Worm (Caenorhabditis elegans) whole organism, L1 larva: ENCODE results near the gene F54F7.6.
A peak's percentile ranks its signal among the peaks of the same experiment; 100 is the strongest.

ENCODE experiments used
- C16A3.4 ChIP-seq: fragments of 150-350 bp; optimal IDR thresholded peaks from 2 replicates; lab custom pipeline; 2014; ENCODE audit warnings: missing biosample characterization, missing genetic modification characterization
- F16B12.6 ChIP-seq: fragments of 150-350 bp; optimal IDR thresholded peaks from 2 replicates; lab custom pipeline; 2014; ENCODE audit warnings: missing biosample characterization, missing genetic modification characterization
- aha-1 ChIP-seq: fragments of 150-350 bp; optimal IDR thresholded peaks from 2 replicates; lab custom pipeline; 2014; ENCODE audit warnings: missing biosample characterization, missing genetic modification characterization
- alr-1 ChIP-seq: fragments of 200-800 bp; sonication (Bioruptor generic); optimal IDR thresholded peaks from 2 replicates; lab custom pipeline; 2018; ENCODE audit warnings: borderline replicate concordance, mild to moderate bottlenecking, missing genetic modification characterization, missing compliant biosample characterization
- ama-1 ChIP-seq: fragments of 150-350 bp; optimal IDR thresholded peaks from 2 replicates; lab custom pipeline; 2014
- blmp-1 ChIP-seq: fragments of 150-350 bp; optimal IDR thresholded peaks from 2 replicates; lab custom pipeline; 2014; ENCODE audit warnings: missing biosample characterization, missing genetic modification characterization
- ceh-88 ChIP-seq: fragments of 200-800 bp; sonication (Bioruptor generic); IDR thresholded peaks from 2 replicates; pipeline ENCODE4 v1.3.6; 2022; ENCODE audit warnings: missing genetic modification characterization, missing compliant biosample characterization
- ces-1 ChIP-seq: fragments of 150-350 bp; optimal IDR thresholded peaks from 2 replicates; lab custom pipeline; 2014; ENCODE audit warnings: missing biosample characterization, missing genetic modification reagents, missing genetic modification characterization
- efl-1 ChIP-seq, 4 experiments: fragments of 150-350 bp; optimal IDR thresholded peaks in 3 of 4; peaks in 1 of 4; 1 replicate in 1 of 4; 2 replicates in 3 of 4; lab custom pipeline; 2014; ENCODE audit warnings: missing biosample characterization in 2 of 4, missing genetic modification characterization in 2 of 4, missing genetic modification reagents in 2 of 4
- fkh-10 ChIP-seq: sonication (generic microtip); optimal IDR thresholded peaks from 2 replicates; lab custom pipeline; 2017; ENCODE audit warnings: missing biosample characterization, missing genetic modification reagents, missing genetic modification characterization
- fkh-8 ChIP-seq: sonication (generic microtip); optimal IDR thresholded peaks from 2 replicates; lab custom pipeline; 2016; ENCODE audit warnings: mild to moderate bottlenecking, missing genetic modification characterization, missing compliant biosample characterization
- grh-1 ChIP-seq: fragments of 200-800 bp; sonication (Bioruptor generic); IDR thresholded peaks from 2 replicates; pipeline ENCODE4 v1.3.6; 2022; ENCODE audit warnings: missing genetic modification reagents, missing genetic modification characterization, missing compliant biosample characterization
- hlh-17 ChIP-seq: fragments of 200-800 bp; sonication (Bioruptor generic); optimal IDR thresholded peaks from 2 replicates; lab custom pipeline; 2018; ENCODE audit warnings: missing genetic modification characterization, mild to moderate bottlenecking, missing compliant biosample characterization, moderate library complexity, borderline replicate concordance
- hpl-2 ChIP-seq: fragments of 150-350 bp; optimal IDR thresholded peaks from 2 replicates; lab custom pipeline; 2014; ENCODE audit warnings: missing biosample characterization, missing genetic modification reagents, missing genetic modification characterization
- irx-1 ChIP-seq: sonication (generic microtip); optimal IDR thresholded peaks from 2 replicates; lab custom pipeline; 2016; ENCODE audit warnings: missing genetic modification characterization, missing compliant biosample characterization
- lin-14 ChIP-seq: fragments of 200-800 bp; sonication (Bioruptor generic); optimal IDR thresholded peaks from 2 replicates; lab custom pipeline; 2018; ENCODE audit warnings: mild to moderate bottlenecking, missing genetic modification characterization, moderate library complexity, missing compliant biosample characterization
- lin-35 ChIP-seq, 2 experiments: fragments of 150-350 bp; optimal IDR thresholded peaks; 2 replicates each; lab custom pipeline; 2014; ENCODE audit warnings: missing biosample characterization in 2 of 2, missing genetic modification characterization in 2 of 2, missing genetic modification reagents in 2 of 2
- lin-39 ChIP-seq: fragments of 150-350 bp; optimal IDR thresholded peaks from 2 replicates; lab custom pipeline; 2014; ENCODE audit warnings: missing biosample characterization, missing genetic modification reagents, missing genetic modification characterization
- lir-3 ChIP-seq: sonication (generic microtip); optimal IDR thresholded peaks from 2 replicates; lab custom pipeline; 2016; ENCODE audit warnings: mild to moderate bottlenecking, missing genetic modification characterization, moderate library complexity, missing compliant biosample characterization; ENCODE audit not compliant: poor library complexity
- lsy-2 ChIP-seq, 2 experiments: fragments of 150-350 bp; optimal IDR thresholded peaks; 2 replicates each; lab custom pipeline; 2014; ENCODE audit warnings: missing biosample characterization in 2 of 2, missing genetic modification characterization in 2 of 2
- nhr-11 ChIP-seq: fragments of 150-350 bp; optimal IDR thresholded peaks from 2 replicates; lab custom pipeline; 2014; ENCODE audit warnings: missing biosample characterization, missing genetic modification characterization
- nhr-12 ChIP-seq: sonication (generic microtip); optimal IDR thresholded peaks from 2 replicates; lab custom pipeline; 2017; ENCODE audit warnings: missing biosample characterization, missing genetic modification characterization
- nhr-71 ChIP-seq: sonication (generic microtip); optimal IDR thresholded peaks from 2 replicates; lab custom pipeline; 2016; ENCODE audit warnings: mild to moderate bottlenecking, missing genetic modification characterization, moderate library complexity, missing compliant biosample characterization
- nhr-77 ChIP-seq: fragments of 150-350 bp; optimal IDR thresholded peaks from 2 replicates; lab custom pipeline; 2014; ENCODE audit warnings: missing biosample characterization, missing genetic modification characterization
- nhr-84 ChIP-seq: sonication (generic microtip); optimal IDR thresholded peaks from 2 replicates; lab custom pipeline; 2017; ENCODE audit warnings: missing biosample characterization, missing genetic modification characterization
- nhr-85 ChIP-seq: sonication (generic microtip); peaks from one replicate; lab custom pipeline; 2016; ENCODE audit warnings: missing genetic modification characterization, inconsistent platforms, missing compliant biosample characterization
- pax-3 ChIP-seq: fragments of 200-800 bp; sonication (Bioruptor generic); optimal IDR thresholded peaks from 2 replicates; lab custom pipeline; 2018; ENCODE audit warnings: mild to moderate bottlenecking, missing genetic modification characterization, moderate library complexity, missing compliant biosample characterization
- pqm-1 ChIP-seq: sonication (generic microtip); optimal IDR thresholded peaks from 3 replicates; lab custom pipeline; 2017; ENCODE audit warnings: missing biosample characterization, missing genetic modification characterization
- snu-23 ChIP-seq: sonication (generic microtip); optimal IDR thresholded peaks from 2 replicates; lab custom pipeline; 2016; ENCODE audit warnings: missing genetic modification characterization, missing compliant biosample characterization
- sox-4 ChIP-seq: sonication (generic microtip); optimal IDR thresholded peaks from 2 replicates; lab custom pipeline; 2016; ENCODE audit warnings: missing genetic modification characterization, missing compliant biosample characterization
- sptf-1 ChIP-seq: fragments of 150-350 bp; optimal IDR thresholded peaks from 2 replicates; lab custom pipeline; 2014; ENCODE audit warnings: missing biosample characterization, missing genetic modification characterization
- sup-37 ChIP-seq: fragments of 200-800 bp; sonication (Bioruptor generic); optimal IDR thresholded peaks from 2 replicates; lab custom pipeline; 2018; ENCODE audit warnings: mild to moderate bottlenecking, missing genetic modification characterization, missing compliant biosample characterization
- swsn-7 ChIP-seq: sonication (generic microtip); optimal IDR thresholded peaks from 2 replicates; lab custom pipeline; 2016; ENCODE audit warnings: missing genetic modification characterization, missing compliant biosample characterization
- tbx-2 ChIP-seq: sonication (generic microtip); optimal IDR thresholded peaks from 2 replicates; lab custom pipeline; 2016; ENCODE audit warnings: missing genetic modification characterization, missing compliant biosample characterization
- unc-30 ChIP-seq: sonication (generic microtip); optimal IDR thresholded peaks from 2 replicates; lab custom pipeline; 2017; ENCODE audit warnings: missing biosample characterization, missing genetic modification characterization
- vab-15 ChIP-seq: sonication (generic microtip); optimal IDR thresholded peaks from 2 replicates; lab custom pipeline; 2017; ENCODE audit warnings: missing genotype, mild to moderate bottlenecking, missing genetic modification characterization, missing compliant biosample characterization
- xbp-1 ChIP-seq: sonication (generic microtip); optimal IDR thresholded peaks from 2 replicates; lab custom pipeline; 2016; ENCODE audit warnings: missing genetic modification characterization, missing compliant biosample characterization
- zag-1 ChIP-seq: fragments of 150-350 bp; optimal IDR thresholded peaks from 2 replicates; lab custom pipeline; 2014; ENCODE audit warnings: missing biosample characterization, missing genetic modification characterization
- zip-4 ChIP-seq: fragments of 200-800 bp; sonication (Bioruptor generic); optimal IDR thresholded peaks from 2 replicates; lab custom pipeline; 2018; ENCODE audit warnings: mild to moderate bottlenecking, missing genetic modification characterization, moderate library complexity, missing compliant biosample characterization
- ztf-4 ChIP-seq: fragments of 150-350 bp; optimal IDR thresholded peaks from 2 replicates; lab custom pipeline; 2014; ENCODE audit warnings: missing biosample characterization, missing genetic modification characterization

Gene F54F7.6

ce11 chrX:11878109-11878508 lies 12.9 kb downstream of the F54F7.6 start, which contains the start of gene Y62H9A.2:
TSS of gene Y62H9A.2 (minus strand) at chrX:11878209.
- TF ChIP-seq nhr-84 (tag; lab: Kevin White, UChicago) (no peak), unc-30 (no peak), efl-1 (optimal IDR thresholded peaks at IDR 0.05; lab: Kevin White, UChicago) (no peak), efl-1 (GFP tag; optimal IDR thresholded peaks at IDR 0.05 in 1 of 2; lab: Kevin White, UChicago) (peak in 1 of 2 experiments; percentile 45), C16A3.4 (tag; lab: Kevin White, UChicago) (no peak)
- TF ChIP-seq, all 84 proteins: peak for 1

- no peak for TF ChIP-seq irx-1 (tag; lab: Kevin White, UChicago)
- no peak for TF ChIP-seq hlh-17
- no peak for TF ChIP-seq F16B12.6 (tag; lab: Kevin White, UChicago)
- no peak for TF ChIP-seq lin-14 (GFP tag; lab: Kevin White, UChicago)
- no peak for TF ChIP-seq pax-3 (tag; lab: Kevin White, UChicago)
- TF ChIP-seq lir-3 (tag; lab: Kevin White, UChicago) = no peak
- TF ChIP-seq snu-23 = no peak
- TF ChIP-seq tbx-2 (tag; lab: Kevin White, UChicago) = no peak
- no peak for TF ChIP-seq zag-1 (tag; lab: Kevin White, UChicago)
- no peak for TF ChIP-seq fkh-10 (GFP tag; lab: Kevin White, UChicago)
- no peak for TF ChIP-seq nhr-71 (tag; lab: Kevin White, UChicago)
Measured at ce11 chrX:11879871-11880270, 14.7 kb downstream of the F54F7.6 start, which contains the start of the genes Y62H9A.3 and Y62H9A.4. TSS of gene Y62H9A.3 (minus strand) at chrX:11879971. TSS of gene Y62H9A.4 (plus strand) at chrX:11880126.

ce11 chrX:11882800-11883199 lies 17.6 kb downstream of the F54F7.6 start, which contains the start of the genes Y62H9A.5 and ule-5:
TSS of gene Y62H9A.5 (minus strand) at chrX:11882900.
TSS of gene ule-5 (plus strand) at chrX:11883127.
- TF ChIP-seq nhr-71 (tag; lab: Kevin White, UChicago) = no peak
- no peak for TF ChIP-seq sup-37 (GFP tag; lab: Kevin White, UChicago)
- no peak for TF ChIP-seq zip-4
- TF ChIP-seq swsn-7 = no peak
- TF ChIP-seq nhr-77 = no peak
- no peak for TF ChIP-seq lin-39 (tag; lab: Kevin White, UChicago)
- TF ChIP-seq vab-15 (tag; lab: Kevin White, UChicago) = no peak
- TF ChIP-seq pqm-1 (tag; lab: Kevin White, UChicago) = no peak
- TF ChIP-seq nhr-12 (tag; lab: Kevin White, UChicago) = no peak
- TF ChIP-seq hpl-2 (GFP tag; lab: Kevin White, UChicago) = no peak
- TF ChIP-seq sptf-1 (tag; lab: Kevin White, UChicago) = no peak
- no peak for TF ChIP-seq grh-1
- TF ChIP-seq fkh-8 (tag; lab: Kevin White, UChicago) = no peak
- no peak for TF ChIP-seq unc-30
- TF ChIP-seq nhr-11 (tag; lab: Kevin White, UChicago) = no peak

- no peak for TF ChIP-seq alr-1
- TF ChIP-seq aha-1 = no peak
Measured at ce11 chrX:11885577-11885976, 20.4 kb downstream of the F54F7.6 start, which contains the start of gene Y62H9A.7. TSS of gene Y62H9A.7 (minus strand) at chrX:11885677.

ce11 chrX:11892328-11892727 lies 27.1 kb downstream of the F54F7.6 start, which contains the start of gene Y62H9A.8:
TSS of gene Y62H9A.8 (minus strand) at chrX:11892428.
- no peak for TF ChIP-seq sox-4 (tag; lab: Kevin White, UChicago)
- no peak for TF ChIP-seq ceh-88 (GFP tag; lab: Robert Waterston, UW)
- TF ChIP-seq xbp-1 (tag; lab: Kevin White, UChicago) = no peak
- no peak for TF ChIP-seq vab-15 (tag; lab: Kevin White, UChicago)
- no peak for TF ChIP-seq ces-1 (GFP tag; lab: Kevin White, UChicago)
- TF ChIP-seq nhr-85 (tag; lab: Kevin White, UChicago) = no peak
- no peak for TF ChIP-seq lin-35 (GFP tag; optimal IDR thresholded peaks at IDR 0.05; lab: Kevin White, UChicago)
- TF ChIP-seq ama-1 (lab: Kevin White, UChicago) = no peak
- no peak for TF ChIP-seq snu-23
- TF ChIP-seq blmp-1 = no peak
- TF ChIP-seq tbx-2 (tag; lab: Kevin White, UChicago) = no peak
- TF ChIP-seq nhr-11 (tag; lab: Kevin White, UChicago) = no peak
- no peak for TF ChIP-seq lsy-2 (tag; optimal IDR thresholded peaks at IDR 0.05; lab: Kevin White, UChicago)
- no peak for TF ChIP-seq lin-14 (GFP tag; lab: Kevin White, UChicago)
- no peak for TF ChIP-seq ztf-4 (tag; lab: Kevin White, UChicago)
- TF ChIP-seq, all 84 proteins: peak for 0
